Fruit fly (Drosophila melanogaster) Kc167 (cell line): Measurements from ENCODE around the gene Gmd.

Experiments
- Myc ChIP-seq: fragments of >200 bp; optimal IDR thresholded peaks from 2 replicates; lab custom pipeline; 2017; ENCODE audit warnings: missing external identifiers
- h ChIP-seq: fragments of >200 bp; optimal IDR thresholded peaks from 3 replicates; lab custom pipeline; 2018; ENCODE audit warnings: missing external identifiers
- ttk ChIP-seq: sonication (Bioruptor generic); optimal IDR thresholded peaks from 2 replicates; lab custom pipeline; 2017; ENCODE audit warnings: missing external identifiers

- TF ChIP-seq Myc (lab: Kevin White, UChicago) (no peak), h (no peak), ttk (no peak)
Measured at dm6 chr2L:4949453-4950045, 27.3 kb downstream of the Gmd start, which contains the start of gene jet.
